Worm (Caenorhabditis elegans): ENCODE data around the gene Y53C12A.10.

ce11 chrII:9727192-9727699, 22.6 kb upstream of the Y53C12A.10 start:
- no peak for TF ChIP-seq dao-5 (tag; optimal IDR thresholded peaks at IDR 0.05)
- no peak for TF ChIP-seq him-1 (tag; optimal IDR thresholded peaks at IDR 0.05)
